Fruit fly (Drosophila melanogaster) whole organism, pupa: ENCODE data around the gene CG11920.

ENCODE experiments used
- CG10348 ChIP-seq: fragments of 200-800 bp; sonication (Bioruptor generic); IDR thresholded peaks from 2 replicates; pipeline ENCODE4 v1.3.6; 2022; ENCODE audit warnings: missing biosample characterization, missing genetic modification characterization
- CG12605 ChIP-seq: fragments of 200-800 bp; sonication (Bioruptor generic); IDR thresholded peaks from 2 replicates; pipeline ENCODE4 v1.3.6; 2022; ENCODE audit warnings: missing biosample characterization, missing genetic modification characterization
- CG13204 ChIP-seq: fragments of 200-800 bp; sonication (Bioruptor generic); optimal IDR thresholded peaks from 2 replicates; lab custom pipeline; 2018; ENCODE audit warnings: missing biosample characterization, mild to moderate bottlenecking, missing genetic modification characterization, moderate library complexity
- CG14655 ChIP-seq: fragments of 200-800 bp; sonication (Bioruptor generic); optimal IDR thresholded peaks from 3 replicates; lab custom pipeline; 2017; ENCODE audit warnings: mild to moderate bottlenecking, missing biosample characterization, missing genetic modification reagents, missing genetic modification characterization
- CG15710 ChIP-seq: fragments of 200-800 bp; sonication (Bioruptor generic); optimal IDR thresholded peaks from 2 replicates; lab custom pipeline; 2018; ENCODE audit warnings: missing biosample characterization, mild to moderate bottlenecking, missing genetic modification characterization, moderate library complexity
- CG17806 ChIP-seq: fragments of 200-800 bp; sonication (Bioruptor generic); optimal IDR thresholded peaks from 2 replicates; lab custom pipeline; 2018; ENCODE audit warnings: missing biosample characterization, mild to moderate bottlenecking, missing genetic modification characterization, moderate library complexity
- CG32121 ChIP-seq: fragments of 200-800 bp; sonication (Bioruptor generic); IDR thresholded peaks from 2 replicates; pipeline ENCODE4 v1.3.6; 2022; ENCODE audit warnings: missing biosample characterization, missing genetic modification characterization
- CG34367 ChIP-seq: fragments of 200-800 bp; sonication (Bioruptor generic); optimal IDR thresholded peaks from 2 replicates; lab custom pipeline; 2018; ENCODE audit warnings: missing biosample characterization, mild to moderate bottlenecking, missing genetic modification characterization
- CG4496 ChIP-seq: fragments of 200-800 bp; sonication (Bioruptor generic); IDR thresholded peaks from 3 replicates; pipeline ENCODE4 v1.3.6; 2022; ENCODE audit warnings: missing biosample characterization, missing genetic modification characterization
- CG8159 ChIP-seq: fragments of 200-800 bp; sonication (Bioruptor generic); optimal IDR thresholded peaks from 3 replicates; lab custom pipeline; 2018; ENCODE audit warnings: missing biosample characterization, mild to moderate bottlenecking, missing genetic modification characterization, moderate library complexity
- CG8301 ChIP-seq: fragments of 200-800 bp; sonication (Bioruptor generic); optimal IDR thresholded peaks from 2 replicates; lab custom pipeline; 2018; ENCODE audit warnings: missing biosample characterization, mild to moderate bottlenecking, missing genetic modification characterization
- CG9948 ChIP-seq: fragments of 200-800 bp; sonication (Bioruptor generic); optimal IDR thresholded peaks from 2 replicates; lab custom pipeline; 2018; ENCODE audit warnings: missing biosample characterization, mild to moderate bottlenecking, missing genetic modification characterization, moderate library complexity
- D1 ChIP-seq: fragments of 200-800 bp; sonication (Bioruptor generic); optimal IDR thresholded peaks from 2 replicates; lab custom pipeline; 2018; ENCODE audit warnings: missing biosample characterization, mild to moderate bottlenecking, missing genetic modification characterization, moderate library complexity
- EcR ChIP-seq: fragments of 200-800 bp; sonication (Bioruptor generic); optimal IDR thresholded peaks from 3 replicates; lab custom pipeline; 2019; ENCODE audit warnings: missing biosample characterization, missing genetic modification characterization, mild to moderate bottlenecking, moderate library complexity, missing genetic modification reagents
- Ets98B ChIP-seq: fragments of 200-800 bp; sonication (Bioruptor generic); IDR thresholded peaks from 2 replicates; pipeline ENCODE4 v1.3.6; 2022; ENCODE audit warnings: missing biosample characterization, missing genetic modification characterization
- Pif1A ChIP-seq: fragments of 200-800 bp; sonication (Bioruptor generic); optimal IDR thresholded peaks from 3 replicates; lab custom pipeline; 2016; ENCODE audit warnings: missing biosample characterization, missing genetic modification characterization
- Pif1B ChIP-seq: fragments of 200-800 bp; sonication (Bioruptor generic); optimal IDR thresholded peaks from 3 replicates; lab custom pipeline; 2016; ENCODE audit warnings: missing biosample characterization, missing genetic modification characterization
- Snoo ChIP-seq: fragments of 200-800 bp; sonication (Bioruptor generic); optimal IDR thresholded peaks from 3 replicates; lab custom pipeline; 2017; ENCODE audit warnings: missing biosample characterization, mild to moderate bottlenecking, missing genetic modification characterization, inconsistent platforms
- fd96Ca ChIP-seq: fragments of 200-800 bp; sonication (Bioruptor generic); IDR thresholded peaks from 3 replicates; pipeline ENCODE4 v1.3.6; 2022; ENCODE audit warnings: missing biosample characterization, missing genetic modification characterization
- gl ChIP-seq: fragments of 200-800 bp; sonication (Bioruptor generic); optimal IDR thresholded peaks from 2 replicates; lab custom pipeline; 2018; ENCODE audit warnings: missing biosample characterization, mild to moderate bottlenecking, missing genetic modification characterization
- rn ChIP-seq: fragments of 200-800 bp; sonication (Bioruptor generic); IDR thresholded peaks from 2 replicates; pipeline ENCODE4 v1.3.6; 2022; ENCODE audit warnings: missing biosample characterization, missing genetic modification characterization

The CG11920 gene

dm6 chr3R:25049742-25050517 lies 24.7 kb upstream of the CG11920 start:
- peak; percentile 5 for TF ChIP-seq CG8301 (tag; lab: Kevin White, UChicago)
- no peak for TF ChIP-seq Pif1A (GFP tag; lab: Kevin White, UChicago)
- TF ChIP-seq Ets98B (GFP tag; lab: Robert Waterston, UW) = no peak
- no peak for TF ChIP-seq CG9948 (tag; lab: Kevin White, UChicago)
- no peak for TF ChIP-seq CG10348
- TF ChIP-seq CG14655 (GFP tag; lab: Kevin White, UChicago) = no peak
- TF ChIP-seq rn (GFP tag; lab: Robert Waterston, UW) = no peak
- TF ChIP-seq CG17806 = peak; percentile 13
- TF ChIP-seq Pif1B (GFP tag; lab: Kevin White, UChicago) = peak; percentile 59
- no peak for TF ChIP-seq CG12605 (GFP tag; lab: Robert Waterston, UW)
- no peak for TF ChIP-seq D1 (tag; lab: Kevin White, UChicago)
- peak; percentile 39 for TF ChIP-seq Snoo
- TF ChIP-seq gl = peak; percentile 44
- peak; percentile 11 for TF ChIP-seq CG15710 (tag; lab: Kevin White, UChicago)
- peak; percentile 72 for TF ChIP-seq EcR (GFP tag; lab: Kevin White, UChicago)

- TF ChIP-seq CG17806 = no peak
- TF ChIP-seq Pif1A (GFP tag; lab: Kevin White, UChicago) = no peak
- no peak for TF ChIP-seq CG8301 (tag; lab: Kevin White, UChicago)
- no peak for TF ChIP-seq CG12605 (GFP tag; lab: Robert Waterston, UW)
- TF ChIP-seq D1 (tag; lab: Kevin White, UChicago) = no peak
- TF ChIP-seq Snoo = no peak
- no peak for TF ChIP-seq CG9948 (tag; lab: Kevin White, UChicago)
- TF ChIP-seq EcR (GFP tag; lab: Kevin White, UChicago) = no peak
- TF ChIP-seq CG10348 = no peak
- no peak for TF ChIP-seq CG15710 (tag; lab: Kevin White, UChicago)
- no peak for TF ChIP-seq gl
- no peak for TF ChIP-seq Pif1B (GFP tag; lab: Kevin White, UChicago)
- TF ChIP-seq CG14655 (GFP tag; lab: Kevin White, UChicago) = no peak
- TF ChIP-seq Ets98B (GFP tag; lab: Robert Waterston, UW) = no peak
- no peak for TF ChIP-seq CG32121 (GFP tag; lab: Robert Waterston, UW)
- TF ChIP-seq CG34367 (tag; lab: Kevin White, UChicago) = no peak
- no peak for TF ChIP-seq CG4496 (GFP tag; lab: Robert Waterston, UW)
These were observed 24.0 kb upstream of the CG11920 start for dm6 chr3R:25050649-25051048.

- TF ChIP-seq CG10348 (no peak), CG34367 (tag; lab: Kevin White, UChicago) (no peak), CG15710 (tag; lab: Kevin White, UChicago) (no peak), CG17806 (no peak), CG32121 (GFP tag; lab: Robert Waterston, UW) (peak; percentile 73), EcR (GFP tag; lab: Kevin White, UChicago) (no peak), Pif1A (GFP tag; lab: Kevin White, UChicago) (no peak), Ets98B (GFP tag; lab: Robert Waterston, UW) (peak; percentile 80), gl (no peak), CG8301 (tag; lab: Kevin White, UChicago) (peak; percentile 56), Pif1B (GFP tag; lab: Kevin White, UChicago) (peak; percentile 27), D1 (tag; lab: Kevin White, UChicago) (no peak), Snoo (no peak), CG13204 (GFP tag; lab: Kevin White, UChicago) (no peak), CG4496 (GFP tag; lab: Robert Waterston, UW) (peak; percentile 72; the same call in 2 of the 3 replicates), CG12605 (GFP tag; lab: Robert Waterston, UW) (no peak), CG8159 (tag; lab: Kevin White, UChicago) (no peak), CG14655 (GFP tag; lab: Kevin White, UChicago) (no peak), rn (GFP tag; lab: Robert Waterston, UW) (no peak), CG9948 (tag; lab: Kevin White, UChicago) (no peak), fd96Ca (no peak)
These were observed 23.1 kb upstream of the CG11920 start for dm6 chr3R:25051441-25052097.

dm6 chr3R:25054451-25055188 lies 20.1 kb upstream of the CG11920 start, which contains the start of gene CG31109:
TSS of gene CG31109 (minus strand) at chr3R:25054653.
- no peak for TF ChIP-seq CG4496 (GFP tag; lab: Robert Waterston, UW)
- peak; percentile 36; the same call in 1 of the 2 replicates for TF ChIP-seq Ets98B (GFP tag; lab: Robert Waterston, UW)
- TF ChIP-seq CG34367 (tag; lab: Kevin White, UChicago) = no peak

- no peak for TF ChIP-seq CG9948 (tag; lab: Kevin White, UChicago)
- no peak for TF ChIP-seq CG15710 (tag; lab: Kevin White, UChicago)
- TF ChIP-seq CG8159 (tag; lab: Kevin White, UChicago) = no peak
- no peak for TF ChIP-seq CG4496 (GFP tag; lab: Robert Waterston, UW)
- TF ChIP-seq EcR (GFP tag; lab: Kevin White, UChicago) = no peak
- TF ChIP-seq Ets98B (GFP tag; lab: Robert Waterston, UW) = no peak
- no peak for TF ChIP-seq CG32121 (GFP tag; lab: Robert Waterston, UW)
- no peak for TF ChIP-seq D1 (tag; lab: Kevin White, UChicago)
These were observed 18.7 kb upstream of the CG11920 start, which contains the start of the genes CG31111 and stac for dm6 chr3R:25056016-25056415. TSS of gene CG31111 (minus strand) at chr3R:25056177. TSS of gene stac (plus strand) at chr3R:25056286.
